Fruit fly (Drosophila melanogaster): ENCODE measurements around the gene CG5500.

DNA sequence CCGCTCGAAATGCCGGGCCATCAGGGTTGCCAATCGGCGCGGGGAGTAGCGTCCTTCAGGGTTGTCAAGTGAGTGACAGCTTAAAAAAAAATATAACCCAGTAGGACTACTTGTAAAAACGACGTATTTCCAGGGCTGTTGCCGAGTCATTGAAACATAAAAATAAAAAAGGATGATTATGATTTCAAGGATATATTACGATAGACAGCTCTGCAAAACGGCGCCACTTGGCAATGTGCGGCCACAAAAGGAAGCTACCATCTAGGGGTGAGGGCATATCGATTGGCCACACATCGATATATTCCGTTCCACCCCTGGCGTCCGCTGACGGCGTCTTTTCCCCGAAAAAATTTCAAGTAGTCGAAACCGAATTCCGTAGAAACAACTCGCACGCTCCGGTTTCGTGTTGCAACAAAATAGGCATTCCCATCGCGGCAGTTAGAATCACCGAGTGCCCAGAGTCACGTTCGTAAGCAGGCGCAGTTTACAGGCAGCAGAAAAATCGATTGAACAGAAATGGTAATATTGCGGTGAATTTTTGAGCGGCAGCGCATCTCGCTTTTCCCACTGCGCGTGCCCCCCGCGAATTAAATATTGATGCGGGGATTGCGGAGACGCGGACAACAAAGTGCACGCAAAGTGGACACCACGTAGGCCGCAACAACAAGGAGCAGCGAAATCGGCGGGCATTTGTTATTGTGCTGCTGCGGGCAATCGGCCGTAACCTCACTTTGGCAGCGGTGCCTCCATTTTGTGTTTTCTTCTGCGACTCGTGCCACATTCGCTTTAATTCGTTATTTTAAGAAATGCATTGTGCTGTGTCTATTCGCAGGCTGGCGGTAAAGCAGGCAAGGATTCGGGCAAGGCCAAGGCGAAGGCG, 9.6 kb upstream of the CG5500 start, which contains the start of the genes ball and His2Av:
- TF ChIP-seq Hr39 (GFP tag; optimal IDR thresholded peaks at IDR 0.05) (peak; percentile 90), Sox102F (GFP tag; optimal IDR thresholded peaks at IDR 0.05) (peak; percentile 69), Sox14 (GFP tag; optimal IDR thresholded peaks at IDR 0.05) (peak; percentile 86), CG7368 (GFP tag; optimal IDR thresholded peaks at IDR 0.05) (peak; percentile 70), Met (GFP tag; optimal IDR thresholded peaks at IDR 0.05) (peak; percentile 76), Ets96B (tag; optimal IDR thresholded peaks at IDR 0.05) (peak; percentile 53), CG10631 (GFP tag; optimal IDR thresholded peaks at IDR 0.05) (peak; percentile 79), spab (GFP tag; optimal IDR thresholded peaks at IDR 0.05) (peak; percentile 18), net (GFP tag; optimal IDR thresholded peaks at IDR 0.05) (peak; percentile 83), CG32006 (GFP tag; optimal IDR thresholded peaks at IDR 0.05) (peak; percentile 60), vri (GFP tag; optimal IDR thresholded peaks at IDR 0.05) (peak; percentile 69)
